Worm (Caenorhabditis elegans) whole organism, L2 larva: Measurements from ENCODE around the gene T12D8.9.

Experiments
- C34F6.9 ChIP-seq: fragments of 150-350 bp; optimal IDR thresholded peaks from 2 replicates; lab custom pipeline; 2014; ENCODE audit warnings: missing biosample characterization, missing genetic modification characterization
- alr-1 ChIP-seq: fragments of 150-350 bp; optimal IDR thresholded peaks from 2 replicates; lab custom pipeline; 2014; ENCODE audit warnings: missing biosample characterization, missing genetic modification characterization
- aly-2 ChIP-seq: fragments of 150-350 bp; optimal IDR thresholded peaks from 2 replicates; lab custom pipeline; 2014; ENCODE audit warnings: missing biosample characterization, missing genetic modification characterization
- blmp-1 ChIP-seq: sonication (generic microtip); optimal IDR thresholded peaks from 2 replicates; lab custom pipeline; 2017; ENCODE audit warnings: missing genetic modification characterization, mild to moderate bottlenecking, missing compliant biosample characterization, antibody characterized with exemption, moderate library complexity; ENCODE audit not compliant: insufficient read depth
- ceh-82 ChIP-seq: fragments of 150-350 bp; optimal IDR thresholded peaks from 2 replicates; lab custom pipeline; 2014; ENCODE audit warnings: missing biosample characterization, missing genetic modification characterization
- egl-27 ChIP-seq: sonication (generic microtip); optimal IDR thresholded peaks from 3 replicates; lab custom pipeline; 2017; ENCODE audit warnings: missing biosample characterization, missing genetic modification reagents, missing genetic modification characterization
- lin-13 ChIP-seq: fragments of 150-350 bp; optimal IDR thresholded peaks from 2 replicates; lab custom pipeline; 2014; ENCODE audit warnings: missing biosample characterization, missing genetic modification reagents, missing genetic modification characterization
- lin-39 ChIP-seq: fragments of 150-350 bp; optimal IDR thresholded peaks from 2 replicates; lab custom pipeline; 2014; ENCODE audit warnings: missing biosample characterization, missing genetic modification reagents, missing genetic modification characterization
- nhr-237 ChIP-seq: fragments of 150-350 bp; optimal IDR thresholded peaks from 2 replicates; lab custom pipeline; 2014; ENCODE audit warnings: missing biosample characterization, missing genetic modification characterization
- nhr-25 ChIP-seq: fragments of 150-350 bp; sonication (generic microtip); optimal IDR thresholded peaks from 3 replicates; lab custom pipeline; 2014; ENCODE audit warnings: missing biosample characterization, missing genetic modification characterization
- unc-39 ChIP-seq: fragments of 150-350 bp; optimal IDR thresholded peaks from 2 replicates; lab custom pipeline; 2014; ENCODE audit warnings: missing biosample characterization, missing genetic modification characterization
- unc-62 ChIP-seq: fragments of 150-350 bp; optimal IDR thresholded peaks from 2 replicates; lab custom pipeline; 2014; ENCODE audit warnings: missing biosample characterization, missing genetic modification reagents, missing genetic modification characterization

DNA sequence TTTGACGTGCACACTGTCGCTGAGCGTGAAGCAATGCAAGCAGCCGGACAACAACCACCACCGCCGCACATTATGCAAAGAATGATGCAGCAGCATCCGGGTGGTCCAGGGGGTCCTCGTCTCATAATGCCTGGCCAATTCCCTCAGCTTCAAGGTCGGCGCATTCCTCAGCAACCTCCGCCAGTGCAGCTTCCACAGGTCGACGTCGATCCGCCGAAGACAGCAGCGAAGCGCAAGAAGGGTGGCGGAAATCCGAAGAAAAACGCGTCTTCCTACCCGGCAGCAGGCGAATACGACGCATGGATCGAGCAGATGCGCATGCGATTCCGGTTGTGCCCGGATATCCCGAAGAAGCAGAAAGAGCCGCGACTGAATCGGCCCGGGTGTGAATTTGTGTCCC lies 34.5 kb downstream of the T12D8.9 start:
- no peak for TF ChIP-seq lin-13 (GFP tag; lab: Kevin White, UChicago)
- TF ChIP-seq lin-39 (tag; lab: Kevin White, UChicago) = no peak
- no peak for TF ChIP-seq egl-27
- TF ChIP-seq ceh-82 (tag; lab: Kevin White, UChicago) = no peak
- TF ChIP-seq blmp-1 (tag; lab: Kevin White, UChicago) = no peak
- TF ChIP-seq nhr-237 (tag; lab: Kevin White, UChicago) = no peak
- no peak for TF ChIP-seq aly-2 (tag; lab: Kevin White, UChicago)
- no peak for TF ChIP-seq C34F6.9 (tag; lab: Kevin White, UChicago)
- no peak for TF ChIP-seq alr-1
- no peak for TF ChIP-seq nhr-25 (tag; lab: Kevin White, UChicago)
- no peak for TF ChIP-seq unc-62 (GFP tag; lab: Kevin White, UChicago)
- TF ChIP-seq unc-39 (tag; lab: Kevin White, UChicago) = no peak
